Fruit fly (Drosophila melanogaster) whole organism: ENCODE data around the gene pix.

Experiments
- CG8478 ChIP-seq: fragments of >200 bp; optimal IDR thresholded peaks from 2 replicates; lab custom pipeline; 2018; ENCODE audit warnings: inconsistent platforms
- Dll ChIP-seq: fragments of >200 bp; optimal IDR thresholded peaks from 2 replicates; lab custom pipeline; 2017
- EcR ChIP-seq, 2 experiments: fragments of >200 bp; optimal IDR thresholded peaks; 2 replicates each; lab custom pipeline; 2017; ENCODE audit warnings: missing biosample characterization in 2 of 2, missing genetic modification characterization in 2 of 2, missing genetic modification reagents in 2 of 2
- pan ChIP-seq: fragments of >200 bp; optimal IDR thresholded peaks from 2 replicates; lab custom pipeline; 2017
- psq ChIP-seq: fragments of >200 bp; optimal IDR thresholded peaks from 2 replicates; lab custom pipeline; 2017
- usp ChIP-seq: fragments of >200 bp; optimal IDR thresholded peaks from 2 replicates; lab custom pipeline; 2017; ENCODE audit warnings: missing biosample characterization, missing genetic modification characterization, mixed read lengths

The pix gene

DNA sequence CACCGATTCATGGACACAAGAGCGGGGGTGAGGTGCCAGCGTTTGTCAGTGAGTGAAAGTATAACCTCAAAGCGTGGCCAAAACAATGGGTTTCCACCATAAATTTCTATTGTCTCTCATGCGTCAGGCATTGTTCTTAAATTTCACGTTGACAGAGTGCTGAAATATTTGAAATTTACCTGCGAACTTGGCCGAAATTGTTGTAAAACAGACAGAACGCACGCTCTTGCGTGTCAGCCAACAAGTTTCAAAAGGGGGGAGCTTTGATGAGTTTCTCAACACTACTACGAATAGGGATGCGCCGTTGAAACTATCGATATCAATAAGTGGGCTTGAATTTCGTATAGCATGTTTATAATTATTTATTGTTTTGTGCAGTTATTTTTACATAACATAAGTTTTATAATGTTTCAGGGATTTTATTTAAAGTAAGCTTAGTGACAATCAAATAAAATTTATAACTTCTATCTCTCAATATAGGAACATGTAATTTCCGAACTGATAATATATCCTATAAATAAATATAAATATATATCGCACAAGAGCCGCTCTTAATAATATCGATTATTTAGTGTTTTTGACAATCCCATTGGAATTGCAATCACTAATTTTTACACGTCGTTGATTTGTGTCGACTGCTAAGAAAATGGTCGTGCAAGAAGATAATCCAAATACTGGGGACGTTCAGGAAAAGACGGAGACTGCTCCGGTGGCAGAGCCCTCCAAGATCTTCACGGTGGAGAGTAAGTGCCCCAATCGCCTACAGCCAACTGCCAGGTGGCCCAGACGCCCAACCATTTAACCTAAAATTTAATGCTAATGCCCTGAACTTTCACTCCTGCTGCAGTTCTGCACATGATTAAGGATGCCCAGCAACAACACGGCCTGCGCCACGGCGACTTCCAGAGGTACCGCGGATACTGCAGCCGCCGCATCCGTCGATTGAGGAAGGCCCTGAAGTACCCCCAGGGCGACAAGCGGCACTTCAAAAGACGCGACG, at the start of gene pix, which contains the start of gene Srp68:
Gene pix (minus strand): TSS at position 288 of the 1,000 bp plus-strand sequence.
Gene Srp68 (plus strand): TSS at position 569 of the 1,000 bp plus-strand sequence.
- no peak for TF ChIP-seq pan (lab: Kevin White, UChicago)
- TF ChIP-seq psq (lab: Kevin White, UChicago) = no peak
- TF ChIP-seq CG8478 (lab: Kevin White, UChicago) = no peak
- no peak for TF ChIP-seq usp (GFP tag; lab: Kevin White, UChicago)
- TF ChIP-seq Dll (lab: Kevin White, UChicago) = no peak

DNA sequence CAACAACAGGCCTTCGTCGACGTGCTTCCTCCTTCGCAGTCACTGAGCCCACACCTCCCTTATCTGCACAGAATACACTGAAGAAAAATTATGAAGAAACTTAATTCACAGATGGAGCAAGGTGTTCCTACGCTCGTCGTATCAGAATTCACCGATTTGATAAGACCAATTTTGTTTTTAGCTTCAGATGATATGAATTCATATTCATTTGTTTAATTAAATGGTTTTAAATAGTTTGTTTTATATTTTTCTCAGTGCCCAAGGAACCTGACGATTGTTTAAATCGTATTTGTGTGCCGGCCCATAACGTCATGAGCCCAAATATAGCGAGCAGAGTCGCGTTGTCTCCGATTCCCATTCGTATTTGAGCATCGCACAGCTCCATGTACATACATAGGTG, 49.1 kb upstream of the pix start:
- TF ChIP-seq pan (lab: Kevin White, UChicago) (no peak), CG8478 (lab: Kevin White, UChicago) (no peak), psq (lab: Kevin White, UChicago) (no peak), Dll (lab: Kevin White, UChicago) (no peak), usp (GFP tag; lab: Kevin White, UChicago) (no peak), EcR (GFP tag; optimal IDR thresholded peaks at IDR 0.05; lab: Kevin White, UChicago) (no peak)

DNA sequence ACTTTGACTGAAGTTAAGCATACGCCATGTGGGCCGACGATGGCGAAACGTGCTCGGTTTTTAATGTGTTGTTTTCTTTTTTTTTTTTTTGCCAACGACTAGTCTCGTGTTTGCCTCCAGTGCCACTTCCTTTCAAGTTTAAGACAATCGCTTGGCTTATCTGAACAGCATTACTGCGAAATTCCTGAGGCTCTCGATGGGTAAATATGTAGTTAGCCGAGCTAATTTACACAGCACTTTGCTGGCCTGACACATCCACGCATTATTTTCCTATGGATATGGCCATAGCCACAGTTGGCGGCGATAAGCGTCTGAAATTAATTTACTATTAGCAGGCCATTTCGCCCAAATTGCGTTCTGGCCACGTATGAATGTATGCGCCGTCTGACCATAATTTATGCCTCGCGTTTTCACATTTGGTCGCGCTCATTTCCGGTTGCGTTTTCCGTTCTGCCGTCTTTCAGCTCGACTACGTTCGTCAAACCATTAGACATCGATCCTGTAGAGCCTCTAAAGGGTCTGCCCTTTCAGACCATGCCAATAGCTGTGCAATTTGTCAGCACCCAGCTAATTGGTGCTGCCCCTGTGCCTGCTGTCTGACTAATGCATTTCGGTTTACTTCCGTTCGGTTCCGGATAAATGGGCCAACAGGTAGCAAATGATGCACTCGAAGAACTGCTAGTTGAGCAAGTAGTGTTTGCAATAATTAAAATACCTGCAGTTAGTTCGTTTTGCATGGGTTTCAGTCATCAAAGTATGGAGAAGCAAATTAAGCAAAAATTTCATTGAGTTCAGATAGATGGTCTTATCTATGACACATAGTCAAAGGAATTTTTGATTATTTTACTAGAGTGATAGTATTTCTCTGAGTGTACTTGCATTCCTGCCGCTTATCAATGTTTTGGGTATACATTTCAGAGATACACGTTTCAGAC, 46.1 kb upstream of the pix start:
- TF ChIP-seq psq (lab: Kevin White, UChicago) (no peak), EcR (GFP tag; optimal IDR thresholded peaks at IDR 0.05; lab: Kevin White, UChicago) (no peak), pan (lab: Kevin White, UChicago) (no peak)

DNA sequence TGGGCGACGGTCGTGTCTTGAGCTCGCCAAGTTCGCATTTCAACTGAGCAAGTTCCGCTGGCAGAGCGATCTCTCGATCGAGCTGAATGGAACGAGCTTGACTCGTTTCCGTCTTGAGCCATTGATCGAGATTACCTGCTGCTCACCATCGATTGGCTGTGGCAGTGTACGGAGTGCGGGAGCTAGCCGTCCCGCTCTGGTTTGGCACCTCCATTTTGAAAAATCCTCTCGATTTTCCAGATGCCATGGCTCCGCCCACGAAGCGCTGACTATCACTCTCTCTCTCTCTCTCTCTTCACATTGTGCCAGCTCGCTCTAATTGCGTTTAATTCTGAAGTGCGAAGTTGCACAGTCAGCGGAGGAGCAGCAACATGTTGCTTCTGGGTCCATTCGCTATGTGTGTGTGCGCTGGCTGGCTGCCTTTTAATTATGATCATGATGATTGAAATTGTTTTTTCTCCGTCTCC, 44.7 kb upstream of the pix start, which contains the start of gene Doc2:
Gene Doc2 (minus strand): TSS at position 51 of the 467 bp plus-strand sequence.
- TF ChIP-seq pan (lab: Kevin White, UChicago) (no peak), CG8478 (lab: Kevin White, UChicago) (peak; percentile 30), Dll (lab: Kevin White, UChicago) (peak; percentile 24)

DNA sequence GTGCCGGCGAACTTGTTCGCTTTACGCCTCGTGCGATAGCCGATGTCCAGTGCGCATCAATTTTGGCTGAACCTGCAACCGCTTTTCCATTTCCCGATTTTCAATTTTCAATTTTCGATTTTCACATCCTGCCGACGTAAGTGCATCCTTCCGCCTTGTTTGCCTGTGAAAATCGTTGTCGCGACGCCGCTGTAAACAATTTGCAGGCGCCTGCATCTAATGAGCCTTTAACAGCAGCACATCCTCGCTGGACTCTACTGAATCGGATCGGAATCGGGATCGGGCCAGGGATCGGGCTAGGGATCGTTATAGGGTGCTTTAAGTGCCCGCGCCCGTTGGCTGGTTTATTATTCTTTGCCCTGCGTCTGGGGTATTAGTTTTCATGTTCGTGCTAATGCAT, 42.8 kb upstream of the pix start:
- no peak for TF ChIP-seq usp (GFP tag; lab: Kevin White, UChicago)
- no peak for TF ChIP-seq Dll (lab: Kevin White, UChicago)
- no peak for TF ChIP-seq pan (lab: Kevin White, UChicago)
- TF ChIP-seq psq (lab: Kevin White, UChicago) = no peak
- no peak for TF ChIP-seq EcR (GFP tag; optimal IDR thresholded peaks at IDR 0.05; lab: Kevin White, UChicago)
- no peak for TF ChIP-seq CG8478 (lab: Kevin White, UChicago)

DNA sequence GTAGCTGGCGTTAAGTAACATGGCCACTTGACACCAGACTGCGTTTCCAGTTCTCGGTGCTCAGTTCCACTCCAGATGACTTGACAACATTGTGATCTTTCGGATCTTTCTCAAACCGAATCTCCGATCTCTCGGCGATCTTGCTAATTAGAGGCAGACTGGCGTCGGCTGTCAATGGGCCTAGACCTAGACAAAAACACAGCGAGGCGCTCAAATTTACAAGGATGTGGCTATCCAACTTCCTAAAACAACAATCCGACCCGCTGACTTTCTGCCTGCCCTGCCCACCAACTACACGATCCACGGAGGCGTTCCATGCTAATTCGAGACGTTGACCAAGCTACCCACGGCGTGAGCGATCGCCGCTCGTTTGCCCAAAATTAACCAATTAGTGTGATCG, 39.2 kb upstream of the pix start:
- TF ChIP-seq usp (GFP tag; lab: Kevin White, UChicago) (no peak), psq (lab: Kevin White, UChicago) (no peak), Dll (lab: Kevin White, UChicago) (no peak), pan (lab: Kevin White, UChicago) (no peak), EcR (GFP tag; optimal IDR thresholded peaks at IDR 0.05; lab: Kevin White, UChicago) (no peak), CG8478 (lab: Kevin White, UChicago) (no peak)

DNA sequence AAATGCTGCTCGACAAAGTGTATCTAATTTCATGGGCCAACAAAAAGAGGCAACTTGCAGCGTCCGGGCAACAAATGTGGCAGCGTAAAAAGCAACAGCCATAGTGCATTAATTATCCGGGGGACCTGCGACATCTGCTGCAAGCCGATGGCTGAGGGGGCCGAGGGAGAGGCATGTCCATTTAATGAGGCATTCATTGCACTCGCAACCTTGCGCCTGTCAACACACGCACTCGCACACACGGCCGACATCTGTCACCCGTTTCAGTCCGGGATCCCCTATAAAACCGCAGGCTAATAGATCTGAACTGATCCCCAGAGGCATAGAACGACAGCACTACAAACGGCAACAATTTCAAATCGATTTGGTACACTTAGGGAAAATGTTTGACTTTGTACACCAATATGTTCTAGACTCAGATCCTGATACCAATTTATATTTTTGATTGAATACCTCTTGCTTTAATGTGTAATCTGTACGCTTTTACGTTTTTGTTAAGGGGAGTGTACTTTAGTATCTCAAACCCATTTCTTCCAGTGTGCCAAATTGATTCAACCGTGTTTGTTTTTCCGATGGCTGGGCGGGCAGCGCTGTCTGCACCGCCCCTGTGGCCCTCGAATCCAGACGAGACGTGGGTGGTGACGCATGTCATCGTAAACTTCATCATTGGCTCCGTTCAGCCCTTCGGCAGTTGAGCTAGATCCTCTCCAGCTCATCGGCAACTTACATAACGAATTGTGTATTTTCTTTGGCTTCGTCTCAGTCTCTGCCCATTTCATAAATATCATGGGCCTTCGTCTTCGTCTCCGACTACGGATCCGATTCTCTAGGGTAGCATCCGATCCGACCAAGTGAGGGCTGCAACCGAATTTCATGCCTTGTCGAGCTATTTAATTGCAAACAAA, 37.2 kb upstream of the pix start:
- TF ChIP-seq CG8478 (lab: Kevin White, UChicago) (no peak), usp (GFP tag; lab: Kevin White, UChicago) (no peak), psq (lab: Kevin White, UChicago) (no peak), Dll (lab: Kevin White, UChicago) (no peak), EcR (GFP tag; optimal IDR thresholded peaks at IDR 0.05; lab: Kevin White, UChicago) (no peak), pan (lab: Kevin White, UChicago) (no peak)

DNA sequence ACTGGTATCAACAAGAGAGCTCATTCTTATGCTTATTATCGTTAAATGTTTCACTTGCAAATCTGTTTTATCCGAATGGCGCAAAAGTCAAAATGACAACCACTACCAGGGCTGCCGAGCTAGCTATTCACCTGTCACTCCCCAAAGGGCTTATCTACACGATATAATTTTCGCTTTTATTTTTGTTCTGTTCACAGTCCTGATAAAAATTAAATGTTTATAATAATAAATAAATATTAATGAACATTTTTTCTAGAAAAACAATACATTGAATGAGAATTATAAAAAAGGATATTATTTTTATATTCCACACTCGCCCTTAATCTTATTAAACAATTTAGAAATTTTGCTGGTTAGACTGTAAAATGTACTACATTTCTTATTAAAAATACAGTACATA, 35.2 kb upstream of the pix start, which contains the start of gene CG5194:
Gene CG5194 (minus strand): TSS at position 101 of the 400 bp plus-strand sequence.
- no peak for TF ChIP-seq pan (lab: Kevin White, UChicago)
- no peak for TF ChIP-seq Dll (lab: Kevin White, UChicago)
- no peak for TF ChIP-seq psq (lab: Kevin White, UChicago)
- TF ChIP-seq usp (GFP tag; lab: Kevin White, UChicago) = no peak
- no peak for TF ChIP-seq EcR (GFP tag; optimal IDR thresholded peaks at IDR 0.05; lab: Kevin White, UChicago)
- no peak for TF ChIP-seq CG8478 (lab: Kevin White, UChicago)

DNA sequence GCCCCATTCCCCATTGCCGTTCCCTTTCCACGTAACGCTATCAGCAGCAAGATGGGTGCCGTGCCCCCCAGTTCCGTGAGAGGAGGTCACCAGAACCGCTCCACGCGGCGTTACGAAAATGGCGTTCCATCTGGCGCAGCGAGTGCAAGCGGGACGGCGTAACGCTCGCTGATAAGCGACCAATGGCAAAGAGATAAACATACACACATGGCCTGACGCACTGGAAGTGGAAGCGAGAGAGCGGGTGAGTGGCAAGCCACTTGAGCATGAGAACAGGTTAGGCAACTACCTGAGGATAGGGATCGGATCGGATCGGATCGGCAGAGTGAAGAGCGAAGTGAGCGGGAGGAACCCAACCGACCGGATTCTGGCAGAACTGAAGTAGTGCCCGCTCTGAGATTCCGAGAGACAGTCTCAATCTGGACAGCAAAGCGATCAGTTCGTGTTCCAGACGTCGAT, 30.3 kb upstream of the pix start, which contains the start of gene Doc3:
Gene Doc3 (plus strand): TSS at position 409 of the 459 bp plus-strand sequence.
- TF ChIP-seq Dll (lab: Kevin White, UChicago) (peak; percentile 61), pan (lab: Kevin White, UChicago) (no peak)

DNA sequence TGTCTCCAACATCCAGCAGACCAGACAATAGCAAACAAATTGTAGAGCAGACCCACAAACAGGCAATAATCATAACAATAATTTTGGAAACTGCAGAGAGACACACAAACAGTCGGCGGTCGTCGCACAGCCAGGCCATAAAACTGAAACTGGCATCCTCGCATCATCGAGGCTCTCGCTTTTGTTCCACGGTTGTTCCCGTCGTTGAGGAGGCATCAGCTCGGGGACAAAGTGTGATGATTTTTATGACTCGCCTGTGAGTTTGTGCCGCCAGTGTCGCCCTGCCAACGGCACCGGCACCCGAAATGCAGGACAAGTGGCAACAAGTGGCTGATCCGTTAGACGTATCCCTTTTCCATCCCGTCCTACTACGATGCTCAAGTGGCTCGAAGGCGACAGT, 28.8 kb upstream of the pix start:
- TF ChIP-seq Dll (lab: Kevin White, UChicago) (no peak), pan (lab: Kevin White, UChicago) (no peak), EcR (GFP tag; optimal IDR thresholded peaks at IDR 0.05; lab: Kevin White, UChicago) (no peak), CG8478 (lab: Kevin White, UChicago) (no peak), usp (GFP tag; lab: Kevin White, UChicago) (no peak), psq (lab: Kevin White, UChicago) (no peak)
